Worm (Caenorhabditis elegans) whole organism, young adult: Measurements from ENCODE around the gene K05G3.1.

ENCODE experiments used
- F22D6.2 ChIP-seq: sonication (generic microtip); optimal IDR thresholded peaks from 2 replicates; lab custom pipeline; 2016; ENCODE audit warnings: mild to moderate bottlenecking, missing genetic modification characterization, missing compliant biosample characterization
- K12H6.12 ChIP-seq: fragments of 200-800 bp; sonication (Bioruptor generic); optimal IDR thresholded peaks from 2 replicates; lab custom pipeline; 2018; ENCODE audit warnings: mild to moderate bottlenecking, missing genetic modification characterization, missing compliant biosample characterization
- attf-5 ChIP-seq: fragments of 200-800 bp; sonication (Bioruptor generic); optimal IDR thresholded peaks from 2 replicates; lab custom pipeline; 2018; ENCODE audit warnings: mild to moderate bottlenecking, missing genetic modification characterization, missing compliant biosample characterization
- bed-1 ChIP-seq: fragments of 200-800 bp; sonication (Bioruptor generic); IDR thresholded peaks from 2 replicates; pipeline ENCODE4 v1.3.6; 2022; ENCODE audit warnings: missing genetic modification reagents, missing genetic modification characterization, missing compliant biosample characterization
- lin-54 ChIP-seq: fragments of 200-800 bp; sonication (Bioruptor generic); optimal IDR thresholded peaks from 2 replicates; lab custom pipeline; 2018; ENCODE audit warnings: mild to moderate bottlenecking, missing genetic modification characterization, missing compliant biosample characterization
- sea-2 ChIP-seq: fragments of 200-800 bp; sonication (Bioruptor generic); IDR thresholded peaks from 2 replicates; pipeline ENCODE4 v1.3.6; 2022; ENCODE audit warnings: missing genetic modification characterization, missing compliant biosample characterization
- snpc-4 ChIP-seq, 5 experiments: fragments of 150-350 bp in 1 of 5; sonication (generic microtip) in 4 of 5; optimal IDR thresholded peaks; 2 replicates each; lab custom pipeline; 2014 to 2018; ENCODE audit warnings: missing genetic modification characterization in 5 of 5, missing biosample characterization in 3 of 5, antibody characterized with exemption in 2 of 5, mild to moderate bottlenecking in 2 of 5, missing compliant biosample characterization in 2 of 5, missing genotype in 2 of 5, moderate library complexity in 2 of 5, missing genetic modification reagents in 1 of 5
- tlf-1 ChIP-seq: fragments of 200-800 bp; sonication (Bioruptor generic); optimal IDR thresholded peaks from 2 replicates; lab custom pipeline; 2018; ENCODE audit warnings: mild to moderate bottlenecking, missing genetic modification characterization, missing compliant biosample characterization
- unc-62 ChIP-seq: fragments of 150-350 bp; optimal IDR thresholded peaks from 2 replicates; lab custom pipeline; 2014; ENCODE audit warnings: missing biosample characterization, missing genetic modification reagents, missing genetic modification characterization

- TF ChIP-seq F22D6.2 (tag; lab: Kevin White, UChicago) (no peak), unc-62 (no peak), K12H6.12 (tag; lab: Kevin White, UChicago) (no peak), tlf-1 (GFP tag; lab: Kevin White, UChicago) (no peak), lin-54 (no peak), attf-5 (GFP tag; lab: Kevin White, UChicago) (no peak), bed-1 (no peak), snpc-4 (GFP tag; optimal IDR thresholded peaks at IDR 0.05; lab: Kevin White, UChicago) (no peak), snpc-4 (tag; optimal IDR thresholded peaks at IDR 0.05; lab: Kevin White, UChicago) (no peak), sea-2 (no peak)
Measured at ce11 chrX:16530455-16530854, 29.3 kb downstream of the K05G3.1 start.
